Worm (Caenorhabditis elegans): Measurements from ENCODE around the gene fbxb-39.
"Not testable (repeated sequence)": the region's sequence is repeated elsewhere in the genome, so short reads cannot be mapped to it uniquely, and the experiment has no call there.

ce11 chrII:1054724-1055123 is 14.4 kb upstream of the fbxb-39 start, which contains the start of gene K02E7.7:
- not testable (repeated sequence) for TF ChIP-seq nhr-20 (tag; optimal IDR thresholded peaks at IDR 0.05); tbx-2 (tag; optimal IDR thresholded peaks at IDR 0.05); elt-3 (tag; optimal IDR thresholded peaks at IDR 0.05); rnt-1 (tag; optimal IDR thresholded peaks at IDR 0.05); pqm-1 (tag; optimal IDR thresholded peaks at IDR 0.05); aly-2 (tag; optimal IDR thresholded peaks at IDR 0.05); elt-2 (tag; optimal IDR thresholded peaks at IDR 0.05); fkh-10 (GFP tag; optimal IDR thresholded peaks at IDR 0.05); nhr-76 (tag; optimal IDR thresholded peaks at IDR 0.05); lin-14 (GFP tag; optimal IDR thresholded peaks at IDR 0.05); zip-4 (GFP tag; optimal IDR thresholded peaks at IDR 0.05)
